Worm (Caenorhabditis elegans) whole organism, L4 larva: ENCODE measurements around the gene fip-3.

Experiments used
- F10B5.3 ChIP-seq: sonication (generic microtip); optimal IDR thresholded peaks from 2 replicates; lab custom pipeline; 2016; ENCODE audit warnings: mild to moderate bottlenecking, missing genetic modification characterization, missing compliant biosample characterization
- R02D3.7 ChIP-seq: fragments of 150-350 bp; sonication (generic microtip); optimal IDR thresholded peaks from 3 replicates; lab custom pipeline; 2014; ENCODE audit warnings: missing biosample characterization, missing genetic modification characterization
- Y5F2A.4 ChIP-seq: fragments of 200-800 bp; sonication (Bioruptor generic); optimal IDR thresholded peaks from 2 replicates; lab custom pipeline; 2018; ENCODE audit warnings: mild to moderate bottlenecking, missing genetic modification characterization, missing compliant biosample characterization
- ZK546.5 ChIP-seq, 2 experiments: sonication (generic microtip); optimal IDR thresholded peaks; 2 replicates each; lab custom pipeline; 2017; ENCODE audit warnings: missing biosample characterization in 2 of 2, missing genetic modification characterization in 2 of 2
- aha-1 ChIP-seq: fragments of 150-350 bp; peaks from one replicate; lab custom pipeline; 2014; ENCODE audit warnings: missing biosample characterization, missing genetic modification characterization
- aly-2 ChIP-seq: sonication (generic microtip); optimal IDR thresholded peaks from 2 replicates; lab custom pipeline; 2018; ENCODE audit warnings: missing biosample characterization, missing genetic modification characterization
- ama-1 ChIP-seq: fragments of 150-350 bp; optimal IDR thresholded peaks from 2 replicates; lab custom pipeline; 2014; ENCODE audit warnings: inconsistent platforms, mixed read lengths
- attf-4 ChIP-seq: sonication (generic microtip); optimal IDR thresholded peaks from 3 replicates; lab custom pipeline; 2017; ENCODE audit warnings: missing biosample characterization, missing genetic modification characterization
- ceh-20 ChIP-seq: fragments of 200-800 bp; sonication (Bioruptor generic); IDR thresholded peaks from 2 replicates; pipeline ENCODE4 v1.3.6; 2022; ENCODE audit warnings: missing genetic modification reagents, missing genetic modification characterization, missing compliant biosample characterization
- daf-16 ChIP-seq, 3 experiments: sonication (generic microtip); optimal IDR thresholded peaks; 2 replicates each; lab custom pipeline; 2016 to 2017; ENCODE audit warnings: missing genetic modification characterization in 3 of 3, missing genetic modification reagents in 3 of 3, mild to moderate bottlenecking in 2 of 3, missing compliant biosample characterization in 2 of 3, missing biosample characterization in 1 of 3, moderate library complexity in 1 of 3
- daf-8 ChIP-seq: fragments of 200-800 bp; sonication (Bioruptor generic); IDR thresholded peaks from 2 replicates; pipeline ENCODE4 v1.3.6; 2022; ENCODE audit warnings: missing genetic modification characterization, missing compliant biosample characterization
- dmd-8 ChIP-seq: fragments of 200-800 bp; sonication (Bioruptor generic); IDR thresholded peaks from 2 replicates; pipeline ENCODE4 v1.3.6; 2022; ENCODE audit warnings: missing genetic modification characterization, missing compliant biosample characterization
- dpl-1 ChIP-seq: fragments of 150-350 bp; optimal IDR thresholded peaks from 2 replicates; lab custom pipeline; 2014; ENCODE audit warnings: missing biosample characterization, missing genetic modification reagents, missing genetic modification characterization
- duxl-1 ChIP-seq: sonication (generic microtip); optimal IDR thresholded peaks from 2 replicates; lab custom pipeline; 2016; ENCODE audit warnings: mild to moderate bottlenecking, missing genetic modification characterization, moderate library complexity, missing compliant biosample characterization; ENCODE audit not compliant: poor library complexity
- egl-27 ChIP-seq: sonication (generic microtip); optimal IDR thresholded peaks from 3 replicates; lab custom pipeline; 2017; ENCODE audit warnings: missing biosample characterization, missing genetic modification reagents, missing genetic modification characterization
- hif-1 ChIP-seq, 2 experiments: sonication (generic microtip); optimal IDR thresholded peaks; 2 replicates each; lab custom pipeline; 2016 to 2017; ENCODE audit warnings: missing compliant biosample characterization in 2 of 2, missing genetic modification characterization in 2 of 2, missing genetic modification reagents in 2 of 2, missing genotype in 2 of 2, mild to moderate bottlenecking in 1 of 2
- hlh-11 ChIP-seq: fragments of 200-800 bp; sonication (Bioruptor generic); optimal IDR thresholded peaks from 2 replicates; lab custom pipeline; 2018; ENCODE audit warnings: mild to moderate bottlenecking, missing genetic modification characterization, missing compliant biosample characterization
- jun-1 ChIP-seq: fragments of 150-350 bp; optimal IDR thresholded peaks from 2 replicates; lab custom pipeline; 2014; ENCODE audit warnings: missing biosample characterization, missing genetic modification reagents, missing genetic modification characterization
- lin-1 ChIP-seq: fragments of 200-800 bp; sonication (Bioruptor generic); IDR thresholded peaks from 2 replicates; pipeline ENCODE4 v1.3.6; 2022; ENCODE audit warnings: missing genetic modification reagents, missing genetic modification characterization, missing compliant biosample characterization
- lin-15B ChIP-seq: fragments of 150-350 bp; sonication (generic microtip); optimal IDR thresholded peaks from 3 replicates; lab custom pipeline; 2014; ENCODE audit warnings: missing biosample characterization, missing genetic modification characterization
- lin-38 ChIP-seq: fragments of 200-800 bp; sonication (Bioruptor generic); IDR thresholded peaks from 2 replicates; pipeline ENCODE4 v1.3.6; 2022; ENCODE audit warnings: missing genetic modification reagents, missing genetic modification characterization, missing compliant biosample characterization
- lsy-2 ChIP-seq, 2 experiments: fragments of 150-350 bp in 1 of 2; sonication (generic microtip) in 1 of 2; optimal IDR thresholded peaks; 2 replicates each; lab custom pipeline; 2014 to 2017; ENCODE audit warnings: missing biosample characterization in 2 of 2, missing genetic modification characterization in 2 of 2
- madf-5 ChIP-seq, 2 experiments: fragments of 200-800 bp; sonication (Bioruptor generic); IDR thresholded peaks; 2 replicates each; pipeline ENCODE4 v1.3.6; 2022; ENCODE audit warnings: missing compliant biosample characterization in 2 of 2, missing genetic modification characterization in 2 of 2
- madf-9 ChIP-seq: fragments of 200-800 bp; sonication (Bioruptor generic); conservative IDR thresholded peaks from 2 replicates; pipeline ENCODE4 v1.3.6; 2022; ENCODE audit warnings: missing genetic modification reagents, missing genetic modification characterization, missing compliant biosample characterization
- mdl-1 ChIP-seq, 2 experiments: fragments of 150-350 bp in 1 of 2; sonication (generic microtip) in 1 of 2; optimal IDR thresholded peaks; 2 replicates each; lab custom pipeline; 2014 to 2017; ENCODE audit warnings: missing biosample characterization in 2 of 2, missing genetic modification characterization in 2 of 2
- mxl-3 ChIP-seq: fragments of 200-800 bp; sonication (Bioruptor generic); optimal IDR thresholded peaks from 2 replicates; lab custom pipeline; 2018; ENCODE audit warnings: mild to moderate bottlenecking, missing genetic modification characterization, missing compliant biosample characterization
- nhr-111 ChIP-seq: fragments of 200-800 bp; sonication (Bioruptor generic); optimal IDR thresholded peaks from 2 replicates; lab custom pipeline; 2018; ENCODE audit warnings: mild to moderate bottlenecking, missing genetic modification characterization, missing compliant biosample characterization
- nhr-237 ChIP-seq: sonication (generic microtip); optimal IDR thresholded peaks from 2 replicates; lab custom pipeline; 2017; ENCODE audit warnings: missing biosample characterization, missing genetic modification characterization
- nhr-25 ChIP-seq: sonication (generic microtip); optimal IDR thresholded peaks from 2 replicates; lab custom pipeline; 2017; ENCODE audit warnings: missing genetic modification characterization, mild to moderate bottlenecking, missing compliant biosample characterization, antibody characterized with exemption, moderate library complexity, borderline replicate concordance; ENCODE audit not compliant: insufficient read depth
- nhr-77 ChIP-seq: fragments of 150-350 bp; optimal IDR thresholded peaks from 2 replicates; lab custom pipeline; 2014; ENCODE audit warnings: missing biosample characterization, missing genetic modification characterization
- sdz-12 ChIP-seq: fragments of 200-800 bp; sonication (Bioruptor generic); optimal IDR thresholded peaks from 2 replicates; lab custom pipeline; 2018; ENCODE audit warnings: mild to moderate bottlenecking, missing genetic modification characterization, missing compliant biosample characterization
- unc-62 ChIP-seq, 3 experiments: fragments of 150-350 bp in 1 of 3; sonication (generic microtip); optimal IDR thresholded peaks in 2 of 3; peaks in 1 of 3; 1 replicate in 1 of 3; 2 replicates in 2 of 3; lab custom pipeline; 2014 to 2017; ENCODE audit warnings: missing biosample characterization in 3 of 3, missing genetic modification characterization in 3 of 3, missing genetic modification reagents in 3 of 3, missing genotype in 1 of 3
- zfp-2 ChIP-seq: sonication (generic microtip); optimal IDR thresholded peaks from 2 replicates; lab custom pipeline; 2016; ENCODE audit warnings: mild to moderate bottlenecking, missing genetic modification characterization, missing compliant biosample characterization
- zip-2 ChIP-seq: fragments of 150-350 bp; optimal IDR thresholded peaks from 2 replicates; lab custom pipeline; 2014; ENCODE audit warnings: missing biosample characterization, missing genetic modification characterization
- ztf-7 ChIP-seq: fragments of 150-350 bp; optimal IDR thresholded peaks from 2 replicates; lab custom pipeline; 2014; ENCODE audit warnings: missing biosample characterization, missing genetic modification characterization

fip-3 gene

DNA sequence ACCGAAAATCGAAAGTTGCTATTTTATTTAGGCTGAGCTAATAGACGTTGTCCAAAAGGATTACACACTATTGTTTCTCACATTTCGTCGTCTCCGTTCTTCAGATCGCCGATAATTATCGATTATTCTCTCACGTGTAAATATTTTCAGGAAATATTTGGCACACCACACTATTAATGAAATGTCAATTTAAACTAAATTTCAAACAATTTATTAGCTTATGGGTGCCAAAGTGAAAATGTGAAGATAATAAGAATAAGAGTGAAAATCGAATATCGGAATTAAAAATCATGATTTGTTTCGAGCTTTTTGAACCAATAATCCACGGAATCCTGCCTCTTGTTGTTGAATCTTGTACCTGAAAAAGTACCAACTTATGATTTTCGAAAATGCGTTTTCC is 27.3 kb upstream of the fip-3 start, which contains the start of gene C06E1.11:
Gene C06E1.11 (minus strand): TSS at position 101 of the 400 bp plus-strand sequence.
- TF ChIP-seq hlh-11 (tag; lab: Kevin White, UChicago) = no peak
- no peak for TF ChIP-seq sdz-12
- no peak for TF ChIP-seq ceh-20 (GFP tag; lab: Robert Waterston, UW)
- TF ChIP-seq zfp-2 (tag; lab: Kevin White, UChicago) = no peak
- no peak for TF ChIP-seq Y5F2A.4
- no peak for TF ChIP-seq lin-1
- no peak for TF ChIP-seq dpl-1
- no peak for TF ChIP-seq egl-27 (tag; lab: Kevin White, UChicago)
- TF ChIP-seq nhr-237 (tag; lab: Kevin White, UChicago) = no peak
- no peak for TF ChIP-seq ztf-7 (tag; lab: Kevin White, UChicago)
- no peak for TF ChIP-seq daf-16 (GFP tag; optimal IDR thresholded peaks at IDR 0.05; lab: Kevin White, UChicago)
- no peak for TF ChIP-seq daf-16 (tag; optimal IDR thresholded peaks at IDR 0.05; lab: Kevin White, UChicago)
- no peak for TF ChIP-seq zip-2 (tag; lab: Kevin White, UChicago)
- TF ChIP-seq dmd-8 (GFP tag; lab: Robert Waterston, UW) = no peak
- no peak for TF ChIP-seq mxl-3
- TF ChIP-seq daf-8 (GFP tag; lab: Robert Waterston, UW) = no peak
- no peak for TF ChIP-seq hif-1 (tag; optimal IDR thresholded peaks at IDR 0.05; lab: Kevin White, UChicago)
- TF ChIP-seq mdl-1 (tag; optimal IDR thresholded peaks at IDR 0.05; lab: Kevin White, UChicago) = no peak
- TF ChIP-seq ama-1 = no peak
- no peak for TF ChIP-seq R02D3.7 (tag; lab: Kevin White, UChicago)
- no peak for TF ChIP-seq duxl-1 (tag; lab: Kevin White, UChicago)

DNA sequence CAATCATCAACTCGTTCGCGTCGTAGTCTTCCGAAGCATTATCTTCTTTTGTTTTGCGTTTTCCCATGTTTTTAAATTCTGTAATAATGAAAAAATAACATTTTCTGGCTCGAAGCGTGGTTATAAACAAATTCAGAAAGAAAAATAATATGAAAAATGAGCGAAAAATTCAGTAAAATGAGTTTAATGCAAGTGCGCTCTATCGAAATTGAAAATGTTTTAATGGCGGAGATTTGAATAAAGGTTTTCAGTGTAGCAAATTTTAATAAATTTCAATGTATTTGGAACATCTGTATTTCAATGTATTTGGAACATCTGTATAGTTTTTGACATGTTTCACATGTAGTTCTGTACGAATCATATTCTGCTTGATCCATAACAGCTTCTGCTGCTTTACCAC is 25.2 kb upstream of the fip-3 start, which contains the start of gene rha-2:
Gene rha-2 (minus strand): TSS at position 80 of the 400 bp plus-strand sequence.
- no peak for TF ChIP-seq aly-2 (tag; lab: Kevin White, UChicago)
- peak; percentile 86 for TF ChIP-seq lin-38 (GFP tag; lab: Robert Waterston, UW)
- TF ChIP-seq lsy-2 (tag; optimal IDR thresholded peaks at IDR 0.05; lab: Kevin White, UChicago) = peak in 1 of 2 experiments; percentile 33
- peak; percentile 80 for TF ChIP-seq dpl-1

DNA sequence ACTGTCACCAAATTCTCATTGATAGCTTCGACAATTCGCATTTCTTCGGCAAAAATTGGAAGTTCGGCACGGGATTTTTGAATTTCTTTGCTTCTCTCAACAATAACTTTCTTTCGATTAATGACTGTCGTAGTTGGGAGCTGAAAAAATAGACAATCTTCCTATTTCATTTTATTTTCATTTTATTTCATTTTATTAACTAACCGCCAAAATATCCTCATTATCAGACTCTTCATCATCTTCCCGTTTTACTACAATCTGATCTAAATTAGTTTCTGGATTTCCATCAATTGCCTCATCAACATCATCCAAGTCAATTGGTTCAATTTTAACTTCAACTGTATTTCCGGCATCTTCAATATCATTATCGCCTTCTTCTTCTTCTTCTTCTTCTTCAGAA is 24.3 kb upstream of the fip-3 start:
- TF ChIP-seq hlh-11 (tag; lab: Kevin White, UChicago) (no peak), lin-15B (no peak), jun-1 (tag; lab: Kevin White, UChicago) (no peak), hif-1 (tag; optimal IDR thresholded peaks at IDR 0.05; lab: Kevin White, UChicago) (no peak), F10B5.3 (no peak), unc-62 (GFP tag; optimal IDR thresholded peaks at IDR 0.05 in 1 of 2; lab: Kevin White, UChicago) (peak in 1 of 2 experiments; percentile 96), unc-62 (tag; optimal IDR thresholded peaks at IDR 0.05; lab: Kevin White, UChicago) (no peak), aha-1 (tag; lab: Kevin White, UChicago) (peak; percentile 75), lin-1 (no peak), ZK546.5 (tag; optimal IDR thresholded peaks at IDR 0.05; lab: Kevin White, UChicago) (no peak), nhr-77 (tag; lab: Kevin White, UChicago) (no peak)
- TF ChIP-seq, all 104 proteins: peak for 2

- TF ChIP-seq madf-9 (GFP tag; lab: Robert Waterston, UW) (no peak), nhr-25 (tag; lab: Kevin White, UChicago) (no peak), nhr-111 (GFP tag; lab: Kevin White, UChicago) (no peak), attf-4 (tag; lab: Kevin White, UChicago) (no peak), zip-2 (tag; lab: Kevin White, UChicago) (peak; percentile 76), madf-5 (GFP tag; IDR thresholded peaks at IDR 0.05; lab: Robert Waterston, UW) (no peak)
Measured at ce11 chrIII:8611282-8611681, 22.0 kb upstream of the fip-3 start.
